Worm (Caenorhabditis elegans): Measurements from ENCODE around the gene tmem-131.
A peak's percentile ranks its signal among the peaks of the same experiment; 100 is the strongest.

tmem-131 gene

DNA sequence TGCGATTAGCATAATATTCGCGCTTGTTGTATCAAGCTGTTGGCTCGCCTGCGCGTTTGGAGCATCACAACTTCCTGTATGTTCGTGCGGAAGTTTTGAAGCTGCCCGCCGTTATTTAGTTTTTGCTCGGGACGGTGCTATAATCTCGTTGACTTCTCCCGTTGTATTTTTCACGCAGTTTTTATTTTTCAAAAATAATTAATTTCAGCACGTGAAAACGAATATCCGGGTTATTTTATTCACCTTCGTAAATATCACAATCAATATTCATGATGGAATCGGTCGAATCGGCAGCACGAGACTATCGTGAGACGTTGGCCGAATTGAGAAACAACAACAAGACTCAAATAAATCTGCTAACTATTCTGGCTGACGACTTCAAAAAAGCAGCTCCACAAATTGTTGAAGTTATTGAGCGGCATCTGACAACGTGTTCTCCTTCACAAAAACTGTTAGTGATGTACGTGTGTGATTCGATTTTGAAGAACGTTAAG is 27.2 kb upstream of the tmem-131 start (continued):
- peak; percentile 60; the same call in 1 of the 2 replicates for TF ChIP-seq K11D2.4 (GFP tag; IDR thresholded peaks at IDR 0.05)
- peak; percentile 45 for TF ChIP-seq nhr-90 (tag; optimal IDR thresholded peaks at IDR 0.05)
- TF ChIP-seq aptf-3 (GFP tag; IDR thresholded peaks at IDR 0.05), result no peak
- peak; percentile 67 for TF ChIP-seq tlf-1 (GFP tag; optimal IDR thresholded peaks at IDR 0.05)
- no peak for TF ChIP-seq hlh-12 (tag; optimal IDR thresholded peaks at IDR 0.05)
- peak; percentile 5 for TF ChIP-seq T07F8.4 (tag; optimal IDR thresholded peaks at IDR 0.05)
- TF ChIP-seq ama-1 (optimal IDR thresholded peaks at IDR 0.05), result peak; percentile 90
- TF ChIP-seq ama-1 (GFP tag; optimal IDR thresholded peaks at IDR 0.05), result peak in 1 of 2 experiments; percentile 39
- peak; percentile 57 for TF ChIP-seq rcor-1 (GFP tag; IDR thresholded peaks at IDR 0.05)
- peak; percentile 11; the same call in 1 of the 2 replicates for TF ChIP-seq Y56A3A.18 (GFP tag; IDR thresholded peaks at IDR 0.05)
- no peak for TF ChIP-seq mxl-1 (tag; optimal IDR thresholded peaks at IDR 0.05)
- peak; percentile 53; the same call in 1 of the 2 replicates for TF ChIP-seq Y53F4B.3 (GFP tag; IDR thresholded peaks at IDR 0.05)
- no peak; the same call in 1 of the 2 replicates for TF ChIP-seq madf-6 (GFP tag; IDR thresholded peaks at IDR 0.05)
- TF ChIP-seq somi-1 (GFP tag; optimal IDR thresholded peaks at IDR 0.05), result no peak
- peak; percentile 12; the same call in 1 of the 2 replicates for TF ChIP-seq Y67H2A.10 (GFP tag; conservative IDR thresholded peaks at IDR 0.05)
- TF ChIP-seq pbrm-1 (GFP tag; IDR thresholded peaks at IDR 0.05), result peak; percentile 45; the same call in 1 of the 2 replicates
- TF ChIP-seq nhr-80 (tag; optimal IDR thresholded peaks at IDR 0.05), result peak; percentile 9
- TF ChIP-seq bed-2 (GFP tag; IDR thresholded peaks at IDR 0.05), result no peak
- TF ChIP-seq D2030.7 (GFP tag; IDR thresholded peaks at IDR 0.05), result peak; percentile 55
- TF ChIP-seq ztf-26 (tag; optimal IDR thresholded peaks at IDR 0.05), result peak; percentile 66
- TF ChIP-seq lir-1 (GFP tag; conservative IDR thresholded peaks at IDR 0.05), result peak; percentile 55; the same call in 1 of the 2 replicates
- peak; percentile 62 for TF ChIP-seq repo-1 (tag; optimal IDR thresholded peaks at IDR 0.05)
- no peak for TF ChIP-seq F23B12.7 (tag; optimal IDR thresholded peaks at IDR 0.05; ENCODE audit: insufficient read depth)
- TF ChIP-seq athp-1 (tag; optimal IDR thresholded peaks at IDR 0.05), result peak; percentile 48
- no peak for TF ChIP-seq madf-8 (GFP tag; conservative IDR thresholded peaks at IDR 0.05)
- TF ChIP-seq gei-17 (GFP tag; optimal IDR thresholded peaks at IDR 0.05), result peak; percentile 7
- peak; percentile 37 for TF ChIP-seq mel-28 (tag; optimal IDR thresholded peaks at IDR 0.05; ENCODE audit: borderline replicate concordance)
- no peak; the same call in 1 of the 2 replicates for TF ChIP-seq ceh-100 (GFP tag; IDR thresholded peaks at IDR 0.05)
- no peak for TF ChIP-seq F22D6.2 (tag; optimal IDR thresholded peaks at IDR 0.05)
- peak; percentile 48 for TF ChIP-seq tbp1 (GFP tag; optimal IDR thresholded peaks at IDR 0.05)
- no peak for TF ChIP-seq B0019.2 (GFP tag; conservative IDR thresholded peaks at IDR 0.05)
- TF ChIP-seq lin-40 (tag; optimal IDR thresholded peaks at IDR 0.05), result peak; percentile 28
- peak; percentile 16; the same call in 1 of the 2 replicates for TF ChIP-seq attf-3 (GFP tag; conservative IDR thresholded peaks at IDR 0.05)
- TF ChIP-seq F37B4.10 (GFP tag; IDR thresholded peaks at IDR 0.05), result no peak
- TF ChIP-seq nhr-27 (tag; optimal IDR thresholded peaks at IDR 0.05), result no peak
- TF ChIP-seq hrde-1 (tag; optimal IDR thresholded peaks at IDR 0.05; ENCODE audit: borderline replicate concordance), result peak; percentile 58
- TF ChIP-seq ztf-28 (GFP tag; IDR thresholded peaks at IDR 0.05), result 0 out of 2 replicates have a peak, but pooled peaks have one; percentile 19
- 0 out of 2 replicates have a peak, but pooled peaks have one; percentile 5 for TF ChIP-seq hmg-20 (GFP tag; IDR thresholded peaks at IDR 0.05)

DNA sequence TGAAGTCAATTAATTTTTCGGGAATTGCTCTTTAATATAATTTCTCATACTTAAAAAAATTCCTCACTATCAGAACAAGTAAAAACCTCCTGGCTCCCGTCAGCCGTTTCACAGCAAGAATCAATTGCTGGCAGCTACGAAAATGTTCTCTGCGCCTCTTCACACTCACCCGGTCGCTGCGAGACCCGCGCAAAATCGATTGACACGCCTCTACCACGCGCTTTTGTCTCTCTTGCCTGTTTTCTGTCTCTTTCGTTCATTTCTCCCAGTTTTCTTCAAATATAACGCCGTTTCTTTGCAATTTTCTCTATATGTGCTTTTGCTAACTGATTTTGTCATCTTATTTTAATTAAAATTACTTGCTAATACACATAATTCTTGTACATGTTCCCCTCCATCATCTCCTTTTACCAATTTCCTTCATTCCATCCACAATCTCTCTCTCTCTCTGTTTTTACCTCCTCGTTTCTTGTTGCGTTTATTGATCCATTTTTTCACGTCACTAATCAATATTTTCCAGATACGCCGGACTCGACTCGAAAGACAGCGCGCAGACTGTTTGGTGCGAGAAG is 26.5 kb upstream of the tmem-131 start, which contains the start of gene pcf-11:
pcf-11 (plus strand) TSS at position 522 of the 572 bp plus-strand sequence.
- no peak for TF ChIP-seq cebp-1 (GFP tag; IDR thresholded peaks at IDR 0.05)
- peak; percentile 47 for TF ChIP-seq cebp-1 (tag; optimal IDR thresholded peaks at IDR 0.05)
- no peak for TF ChIP-seq ets-4 (GFP tag; optimal IDR thresholded peaks at IDR 0.05)
- TF ChIP-seq K11D2.4 (GFP tag; IDR thresholded peaks at IDR 0.05), result no peak
- TF ChIP-seq gei-17 (GFP tag; optimal IDR thresholded peaks at IDR 0.05), result no peak
- peak in 1 of 3 experiments; percentile 58 for TF ChIP-seq lin-35 (GFP tag; optimal IDR thresholded peaks at IDR 0.05)
- no peak for TF ChIP-seq dpff-1 (tag; optimal IDR thresholded peaks at IDR 0.05)
- TF ChIP-seq F57C9.4 (tag; optimal IDR thresholded peaks at IDR 0.05), result no peak
- no peak for TF ChIP-seq ztf-28 (GFP tag; IDR thresholded peaks at IDR 0.05)
- no peak for TF ChIP-seq B0261.1 (tag; optimal IDR thresholded peaks at IDR 0.05)
- TF ChIP-seq nhr-80 (tag; optimal IDR thresholded peaks at IDR 0.05), result peak; percentile 24
- TF ChIP-seq ztf-6 (GFP tag; IDR thresholded peaks at IDR 0.05), result no peak
- no peak for TF ChIP-seq tbx-9 (tag; optimal IDR thresholded peaks at IDR 0.05; ENCODE audit: borderline replicate concordance)
- TF ChIP-seq lsy-27 (tag; optimal IDR thresholded peaks at IDR 0.05; ENCODE audit: borderline replicate concordance, insufficient read depth), result no peak
